Worm (Caenorhabditis elegans): ENCODE data around the gene dpl-1.

The dpl-1 gene

DNA sequence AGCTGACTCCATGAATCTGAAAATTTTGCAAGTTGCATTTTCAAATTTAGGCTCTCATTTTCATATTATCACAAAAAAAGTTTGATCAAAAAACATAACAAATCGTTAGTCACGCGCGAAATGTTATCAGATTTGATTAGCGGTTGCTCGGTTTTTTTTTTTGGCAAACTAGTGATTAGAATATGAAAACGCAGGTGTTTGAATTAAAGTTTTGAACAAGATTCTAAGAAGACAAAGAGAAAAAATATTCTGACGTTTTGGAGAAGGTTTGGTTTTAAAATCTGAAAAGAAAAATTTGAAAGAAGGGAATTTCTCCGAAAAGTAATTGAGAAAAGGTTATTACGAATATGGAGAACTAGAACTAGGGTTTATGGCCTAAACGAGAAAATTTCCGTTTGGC, 25.3 kb upstream of the dpl-1 start:
- TF ChIP-seq ceh-30 (tag; optimal IDR thresholded peaks at IDR 0.05) (no peak), fkh-6 (tag; optimal IDR thresholded peaks at IDR 0.05) (no peak), ceh-45 (GFP tag; IDR thresholded peaks at IDR 0.05) (no peak), tbx-2 (tag; optimal IDR thresholded peaks at IDR 0.05) (no peak), ttx-3 (tag; optimal IDR thresholded peaks at IDR 0.05) (no peak), dve-1 (tag; optimal IDR thresholded peaks at IDR 0.05) (no peak), pat-9 (tag; optimal IDR thresholded peaks at IDR 0.05) (no peak), sdc-2 (tag; optimal IDR thresholded peaks at IDR 0.05) (no peak), F13H6.1 (tag; optimal IDR thresholded peaks at IDR 0.05) (no peak), sox-2 (GFP tag; IDR thresholded peaks at IDR 0.05) (no peak), zip-5 (tag; optimal IDR thresholded peaks at IDR 0.05) (no peak), unc-3 (GFP tag; conservative IDR thresholded peaks at IDR 0.05) (no peak), unc-3 (tag; optimal IDR thresholded peaks at IDR 0.05) (no peak), ahr-1 (tag; optimal IDR thresholded peaks at IDR 0.05) (no peak)

DNA sequence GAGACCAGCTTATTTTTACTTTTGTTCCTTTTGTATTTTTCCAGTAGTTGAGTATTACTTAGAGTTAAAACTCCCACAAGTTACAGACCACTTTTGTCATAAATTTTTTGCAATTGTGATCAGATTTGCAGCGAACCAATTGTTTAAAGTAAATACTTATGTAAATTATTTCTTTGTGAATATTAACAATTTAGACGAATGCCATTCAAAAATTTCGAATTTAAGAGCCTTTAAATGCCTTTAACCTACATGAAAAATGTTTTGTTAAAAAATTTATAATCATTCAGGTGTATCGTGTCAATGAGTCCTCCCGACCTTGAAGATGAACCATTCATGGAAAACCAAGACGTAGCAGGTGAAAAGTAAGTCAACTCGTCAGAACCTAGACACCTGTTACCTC, 23.7 kb upstream of the dpl-1 start, which contains the start of gene W07A12.4:
TSS of gene W07A12.4 (plus strand) at position 301 of the 400 bp plus-strand sequence.
- TF ChIP-seq hlh-15 (tag; optimal IDR thresholded peaks at IDR 0.05) (no peak), lin-11 (tag; optimal IDR thresholded peaks at IDR 0.05) (no peak), ceh-45 (GFP tag; IDR thresholded peaks at IDR 0.05) (no peak), ceh-6 (GFP tag; optimal IDR thresholded peaks at IDR 0.05) (no peak), che-1 (tag; optimal IDR thresholded peaks at IDR 0.05) (no peak), C08G9.2 (tag; optimal IDR thresholded peaks at IDR 0.05) (no peak)

DNA sequence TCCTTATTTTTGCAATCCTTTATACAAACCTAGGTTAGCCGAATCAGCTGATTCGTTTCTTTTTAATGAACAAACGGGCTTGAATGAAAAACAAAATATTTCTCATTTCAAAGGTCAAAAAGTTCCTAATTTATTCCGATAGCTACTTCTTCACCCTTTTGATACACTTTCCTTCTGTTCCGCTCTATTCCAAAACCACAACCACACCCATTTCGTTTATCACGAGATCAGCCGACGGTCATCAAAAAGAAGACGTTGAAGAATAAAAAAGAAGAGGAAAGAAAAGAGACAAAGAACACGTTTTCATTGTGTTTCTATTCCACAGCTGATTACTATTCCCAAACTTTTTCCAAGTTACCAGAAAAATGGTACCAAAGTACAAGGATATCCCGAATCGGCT, 21.6 kb upstream of the dpl-1 start:
- TF ChIP-seq sox-2 (GFP tag; IDR thresholded peaks at IDR 0.05) (no peak), C08G9.2 (tag; optimal IDR thresholded peaks at IDR 0.05) (no peak), unc-55 (GFP tag; optimal IDR thresholded peaks at IDR 0.05) (no peak), C38D4.7 (GFP tag; optimal IDR thresholded peaks at IDR 0.05) (no peak), ceh-18 (tag; optimal IDR thresholded peaks at IDR 0.05) (no peak), ceh-34 (tag; optimal IDR thresholded peaks at IDR 0.05) (no peak), rnt-1 (tag; optimal IDR thresholded peaks at IDR 0.05) (no peak), pha-2 (tag; optimal IDR thresholded peaks at IDR 0.05) (no peak), ceh-19 (GFP tag; optimal IDR thresholded peaks at IDR 0.05) (no peak), unc-3 (GFP tag; conservative IDR thresholded peaks at IDR 0.05) (no peak), unc-3 (tag; optimal IDR thresholded peaks at IDR 0.05) (no peak), tbx-2 (tag; optimal IDR thresholded peaks at IDR 0.05) (no peak), pha-4 (tag; optimal IDR thresholded peaks at IDR 0.05) (no peak), ceh-48 (tag; optimal IDR thresholded peaks at IDR 0.05) (no peak), nhr-11 (tag; optimal IDR thresholded peaks at IDR 0.05) (no peak), sdc-2 (tag; optimal IDR thresholded peaks at IDR 0.05) (no peak), hlh-15 (tag; optimal IDR thresholded peaks at IDR 0.05) (no peak), mec-3 (tag; optimal IDR thresholded peaks at IDR 0.05; ENCODE audit: borderline replicate concordance) (no peak), T23F11.4 (GFP tag; optimal IDR thresholded peaks at IDR 0.05) (no peak), hlh-6 (tag; optimal IDR thresholded peaks at IDR 0.05) (no peak), ceh-30 (tag; optimal IDR thresholded peaks at IDR 0.05) (no peak)

DNA sequence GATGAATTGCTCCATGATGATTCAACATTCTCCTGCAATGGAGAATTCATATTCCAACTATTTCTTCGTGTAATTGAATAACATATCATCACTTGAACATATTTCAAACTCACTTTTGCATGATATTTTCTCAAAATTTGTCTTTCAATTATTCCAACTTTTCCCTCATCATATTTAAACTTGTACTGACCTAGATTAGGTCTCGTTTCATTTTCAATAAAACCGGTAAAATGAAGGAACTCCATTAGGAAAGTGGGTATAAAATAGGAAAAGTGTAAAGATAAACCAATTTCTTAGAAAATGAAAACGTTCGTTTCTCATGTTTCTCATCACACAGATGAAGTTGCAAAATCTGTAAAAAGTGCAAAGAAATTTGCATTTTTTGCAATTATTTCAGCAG, 17.5 kb upstream of the dpl-1 start, which contains the start of gene col-78:
TSS of gene col-78 (plus strand) at position 301 of the 400 bp plus-strand sequence.
- TF ChIP-seq pax-1 (tag; optimal IDR thresholded peaks at IDR 0.05), result no peak
- no peak for TF ChIP-seq odd-2 (tag; optimal IDR thresholded peaks at IDR 0.05)
- TF ChIP-seq ceh-22 (tag; optimal IDR thresholded peaks at IDR 0.05), result no peak
- no peak for TF ChIP-seq pha-2 (tag; optimal IDR thresholded peaks at IDR 0.05)
- no peak for TF ChIP-seq rnt-1 (tag; optimal IDR thresholded peaks at IDR 0.05)
- no peak for TF ChIP-seq T23F11.4 (GFP tag; optimal IDR thresholded peaks at IDR 0.05)
- no peak for TF ChIP-seq ceh-2 (tag; optimal IDR thresholded peaks at IDR 0.05)
- no peak for TF ChIP-seq gmeb-2 (tag; optimal IDR thresholded peaks at IDR 0.05)
- no peak for TF ChIP-seq hlh-30 (tag; optimal IDR thresholded peaks at IDR 0.05; ENCODE audit: insufficient read depth)
- no peak for TF ChIP-seq ceh-6 (GFP tag; optimal IDR thresholded peaks at IDR 0.05)
- TF ChIP-seq unc-86 (tag; optimal IDR thresholded peaks at IDR 0.05), result no peak
- TF ChIP-seq ceh-19 (GFP tag; optimal IDR thresholded peaks at IDR 0.05), result no peak
- TF ChIP-seq fkh-6 (tag; optimal IDR thresholded peaks at IDR 0.05), result no peak
- no peak for TF ChIP-seq C38D4.7 (GFP tag; optimal IDR thresholded peaks at IDR 0.05)
- no peak for TF ChIP-seq ttx-3 (tag; optimal IDR thresholded peaks at IDR 0.05)
- TF ChIP-seq eyg-1 (tag; optimal IDR thresholded peaks at IDR 0.05), result no peak
- TF ChIP-seq lin-11 (tag; optimal IDR thresholded peaks at IDR 0.05), result no peak

Measured in whole organism, late embryonic.